Worm (Caenorhabditis elegans) whole organism, mixed stage, embryonic: ENCODE results near the gene srd-40.

Source experiments
- mep-1 ChIP-seq: fragments of 150-350 bp; optimal IDR thresholded peaks from 2 replicates; lab custom pipeline; 2017; ENCODE audit warnings: missing biosample characterization, missing genetic modification reagents, missing genetic modification characterization, inconsistent platforms
- nhr-28 ChIP-seq: fragments of 150-350 bp; optimal IDR thresholded peaks from 2 replicates; lab custom pipeline; 2014; ENCODE audit warnings: missing biosample characterization, missing genetic modification characterization

- TF ChIP-seq mep-1 (no peak), nhr-28 (tag; lab: Kevin White, UChicago) (no peak)
These were observed 26.7 kb downstream of the srd-40 start, which contains the start of gene F42F12.3 for ce11 chrX:12350207-12350606.
